Worm (Caenorhabditis elegans) whole organism, young adult: ENCODE data around the gene F43G6.4.

ENCODE experiments used
- D2030.7 ChIP-seq: fragments of 200-800 bp; sonication (Bioruptor generic); IDR thresholded peaks from 2 replicates; pipeline ENCODE4 v1.3.6; 2022; ENCODE audit warnings: missing genetic modification reagents, missing genetic modification characterization, missing compliant biosample characterization
- F22D6.2 ChIP-seq: sonication (generic microtip); optimal IDR thresholded peaks from 2 replicates; lab custom pipeline; 2016; ENCODE audit warnings: mild to moderate bottlenecking, missing genetic modification characterization, missing compliant biosample characterization
- F37B4.10 ChIP-seq: fragments of 200-800 bp; sonication (Bioruptor generic); IDR thresholded peaks from 2 replicates; pipeline ENCODE4 v1.3.6; 2022; ENCODE audit warnings: missing genetic modification characterization, missing compliant biosample characterization
- F49E8.2 ChIP-seq: sonication (generic microtip); optimal IDR thresholded peaks from 3 replicates; lab custom pipeline; 2017; ENCODE audit warnings: missing genetic modification characterization, mild to moderate bottlenecking, missing compliant biosample characterization, antibody characterized with exemption, moderate library complexity; ENCODE audit not compliant: insufficient read depth
- F52B5.7 ChIP-seq: sonication (generic microtip); optimal IDR thresholded peaks from 2 replicates; lab custom pipeline; 2016; ENCODE audit warnings: mild to moderate bottlenecking, missing genetic modification characterization, missing compliant biosample characterization
- T07F8.4 ChIP-seq: sonication (generic microtip); optimal IDR thresholded peaks from 2 replicates; lab custom pipeline; 2016; ENCODE audit warnings: mild to moderate bottlenecking, missing genetic modification characterization, moderate library complexity, missing compliant biosample characterization
- T26A5.8 ChIP-seq: sonication (generic microtip); optimal IDR thresholded peaks from 2 replicates; lab custom pipeline; 2016; ENCODE audit warnings: missing genetic modification characterization, missing compliant biosample characterization
- Y67H2A.10 ChIP-seq: fragments of 200-800 bp; sonication (Bioruptor generic); conservative IDR thresholded peaks from 2 replicates; pipeline ENCODE4 v1.3.6; 2022; ENCODE audit warnings: missing genetic modification reagents, missing genetic modification characterization, missing compliant biosample characterization
- ZK185.1 ChIP-seq: sonication (generic microtip); optimal IDR thresholded peaks from 2 replicates; lab custom pipeline; 2016; ENCODE audit warnings: mild to moderate bottlenecking, missing genetic modification characterization, missing compliant biosample characterization; ENCODE audit not compliant: poor library complexity, severe bottlenecking
- aptf-3 ChIP-seq: fragments of 200-800 bp; sonication (Bioruptor generic); IDR thresholded peaks from 2 replicates; pipeline ENCODE4 v1.3.6; 2022; ENCODE audit warnings: missing genetic modification characterization, missing compliant biosample characterization
- atf-7 ChIP-seq: sonication (generic microtip); optimal IDR thresholded peaks from 2 replicates; lab custom pipeline; 2017; ENCODE audit warnings: mild to moderate bottlenecking, missing genetic modification characterization, missing compliant biosample characterization
- attf-5 ChIP-seq: fragments of 200-800 bp; sonication (Bioruptor generic); optimal IDR thresholded peaks from 2 replicates; lab custom pipeline; 2018; ENCODE audit warnings: mild to moderate bottlenecking, missing genetic modification characterization, missing compliant biosample characterization
- attf-6 ChIP-seq: fragments of 200-800 bp; sonication (Bioruptor generic); IDR thresholded peaks from 2 replicates; pipeline ENCODE4 v1.3.6; 2022; ENCODE audit warnings: missing genetic modification reagents, missing genetic modification characterization, missing compliant biosample characterization
- bed-2 ChIP-seq: fragments of 200-800 bp; sonication (Bioruptor generic); IDR thresholded peaks from 2 replicates; pipeline ENCODE4 v1.3.6; 2022; ENCODE audit warnings: missing genetic modification reagents, missing genetic modification characterization, missing compliant biosample characterization
- ccch-3 ChIP-seq: fragments of 200-800 bp; sonication (Bioruptor generic); optimal IDR thresholded peaks from 2 replicates; lab custom pipeline; 2018; ENCODE audit warnings: mild to moderate bottlenecking, missing genetic modification characterization, missing compliant biosample characterization
- ceh-91 ChIP-seq: fragments of 200-800 bp; sonication (Bioruptor generic); IDR thresholded peaks from 2 replicates; pipeline ENCODE4 v1.3.6; 2022; ENCODE audit warnings: missing genetic modification reagents, missing genetic modification characterization, missing compliant biosample characterization
- die-1 ChIP-seq: sonication (generic microtip); optimal IDR thresholded peaks from 2 replicates; lab custom pipeline; 2016; ENCODE audit warnings: missing genotype, mild to moderate bottlenecking, missing genetic modification characterization, missing compliant biosample characterization
- dox-1 ChIP-seq: fragments of 200-800 bp; sonication (Bioruptor generic); IDR thresholded peaks from 2 replicates; pipeline ENCODE4 v1.3.6; 2022; ENCODE audit warnings: missing genetic modification reagents, missing genetic modification characterization, missing compliant biosample characterization
- dpl-1 ChIP-seq: fragments of 150-350 bp; optimal IDR thresholded peaks from 2 replicates; lab custom pipeline; 2014; ENCODE audit warnings: missing biosample characterization, missing genetic modification reagents, missing genetic modification characterization
- efl-1 ChIP-seq: fragments of 150-350 bp; optimal IDR thresholded peaks from 2 replicates; lab custom pipeline; 2014; ENCODE audit warnings: missing biosample characterization, missing genetic modification reagents, missing genetic modification characterization
- gei-17 ChIP-seq: fragments of 200-800 bp; sonication (Bioruptor generic); optimal IDR thresholded peaks from 2 replicates; lab custom pipeline; 2018; ENCODE audit warnings: mild to moderate bottlenecking, missing genetic modification characterization, missing compliant biosample characterization
- him-1 ChIP-seq: sonication (generic microtip); optimal IDR thresholded peaks from 2 replicates; lab custom pipeline; 2016; ENCODE audit warnings: missing genotype, missing genetic modification reagents, missing genetic modification characterization, missing compliant biosample characterization
- hlh-12 ChIP-seq: sonication (generic microtip); optimal IDR thresholded peaks from 2 replicates; lab custom pipeline; 2016; ENCODE audit warnings: missing genetic modification characterization, missing compliant biosample characterization
- hlh-26 ChIP-seq: fragments of 200-800 bp; sonication (Bioruptor generic); conservative IDR thresholded peaks from 2 replicates; pipeline ENCODE4 v1.3.6; 2022; ENCODE audit warnings: missing genetic modification reagents, missing genetic modification characterization, missing compliant biosample characterization
- hmg-1.2 ChIP-seq: fragments of 200-800 bp; sonication (Bioruptor generic); IDR thresholded peaks from 2 replicates; pipeline ENCODE4 v1.3.6; 2022; ENCODE audit warnings: missing genetic modification reagents, missing genetic modification characterization, missing compliant biosample characterization
- hsf-1 ChIP-seq: fragments of 200-800 bp; sonication (Bioruptor generic); IDR thresholded peaks from 2 replicates; pipeline ENCODE4 v1.3.6; 2022; ENCODE audit warnings: missing genetic modification reagents, missing genetic modification characterization, missing compliant biosample characterization
- lag-1 ChIP-seq: fragments of 200-800 bp; sonication (Bioruptor generic); IDR thresholded peaks from 2 replicates; pipeline ENCODE4 v1.3.6; 2022; ENCODE audit warnings: missing genetic modification reagents, missing genetic modification characterization, missing compliant biosample characterization
- let-607 ChIP-seq, 2 experiments: fragments of 200-800 bp in 1 of 2; sonication (Bioruptor generic) in 1 of 2; sonication (generic microtip) in 1 of 2; optimal IDR thresholded peaks; 2 replicates each; lab custom pipeline; 2016 to 2018; ENCODE audit warnings: mild to moderate bottlenecking in 2 of 2, missing compliant biosample characterization in 2 of 2, missing genetic modification characterization in 2 of 2, moderate library complexity in 2 of 2, missing genotype in 1 of 2
- lin-40 ChIP-seq: sonication (generic microtip); optimal IDR thresholded peaks from 2 replicates; lab custom pipeline; 2016; ENCODE audit warnings: missing genetic modification characterization, mild to moderate bottlenecking, missing compliant biosample characterization, missing genotype, missing genetic modification reagents
- lin-54 ChIP-seq: fragments of 200-800 bp; sonication (Bioruptor generic); optimal IDR thresholded peaks from 2 replicates; lab custom pipeline; 2018; ENCODE audit warnings: mild to moderate bottlenecking, missing genetic modification characterization, missing compliant biosample characterization
- lsy-27 ChIP-seq: sonication (generic microtip); optimal IDR thresholded peaks from 2 replicates; lab custom pipeline; 2017; ENCODE audit warnings: missing genetic modification characterization, mild to moderate bottlenecking, missing compliant biosample characterization, antibody characterized with exemption, missing genotype, borderline replicate concordance; ENCODE audit not compliant: insufficient read depth
- madf-8 ChIP-seq: fragments of 200-800 bp; sonication (Bioruptor generic); conservative IDR thresholded peaks from 2 replicates; pipeline ENCODE4 v1.3.6; 2022; ENCODE audit warnings: missing genetic modification reagents, missing genetic modification characterization, missing compliant biosample characterization
- mcd-1 ChIP-seq: fragments of 200-800 bp; sonication (Bioruptor generic); IDR thresholded peaks from 2 replicates; pipeline ENCODE4 v1.3.6; 2022; ENCODE audit warnings: missing genetic modification reagents, missing genetic modification characterization, missing compliant biosample characterization
- mel-28 ChIP-seq: sonication (generic microtip); optimal IDR thresholded peaks from 2 replicates; lab custom pipeline; 2016; ENCODE audit warnings: borderline replicate concordance, mild to moderate bottlenecking, missing genetic modification characterization, missing compliant biosample characterization
- mxl-1 ChIP-seq: sonication (generic microtip); optimal IDR thresholded peaks from 2 replicates; lab custom pipeline; 2016; ENCODE audit warnings: missing genetic modification characterization, missing compliant biosample characterization
- nfyb-1 ChIP-seq: fragments of 200-800 bp; sonication (Bioruptor generic); IDR thresholded peaks from 2 replicates; pipeline ENCODE4 v1.3.6; 2022; ENCODE audit warnings: missing genetic modification reagents, missing genetic modification characterization, missing compliant biosample characterization
- nhr-120 ChIP-seq: fragments of 200-800 bp; sonication (Bioruptor generic); IDR thresholded peaks from 2 replicates; pipeline ENCODE4 v1.3.6; 2022; ENCODE audit warnings: missing genetic modification characterization, missing compliant biosample characterization
- nhr-179 ChIP-seq: sonication (generic microtip); optimal IDR thresholded peaks from 2 replicates; lab custom pipeline; 2016; ENCODE audit warnings: mild to moderate bottlenecking, missing genetic modification characterization, missing compliant biosample characterization
- nhr-80 ChIP-seq: sonication (generic microtip); optimal IDR thresholded peaks from 2 replicates; lab custom pipeline; 2016; ENCODE audit warnings: missing genetic modification characterization, missing compliant biosample characterization
- rec-8 ChIP-seq, 2 experiments: sonication (generic microtip); optimal IDR thresholded peaks; 2 replicates each; lab custom pipeline; 2016; ENCODE audit warnings: mild to moderate bottlenecking in 2 of 2, missing genetic modification characterization in 2 of 2, missing genetic modification reagents in 2 of 2, missing genotype in 2 of 2, missing biosample characterization in 1 of 2, missing compliant biosample characterization in 1 of 2, moderate library complexity in 1 of 2
- sdz-38 ChIP-seq: sonication (generic microtip); optimal IDR thresholded peaks from 2 replicates; lab custom pipeline; 2016; ENCODE audit warnings: missing genotype, missing genetic modification characterization, missing compliant biosample characterization
- snpc-1.3 ChIP-seq: sonication (generic microtip); optimal IDR thresholded peaks from 2 replicates; lab custom pipeline; 2017; ENCODE audit warnings: missing genetic modification characterization, mild to moderate bottlenecking, missing compliant biosample characterization, antibody characterized with exemption, moderate library complexity, missing genotype, missing genetic modification reagents; ENCODE audit not compliant: insufficient read depth
- xnd-1 ChIP-seq: sonication (generic microtip); optimal IDR thresholded peaks from 2 replicates; lab custom pipeline; 2016; ENCODE audit warnings: missing genotype, missing genetic modification reagents, missing genetic modification characterization, missing compliant biosample characterization
- ztf-25 ChIP-seq: fragments of 200-800 bp; sonication (Bioruptor generic); IDR thresholded peaks from 2 replicates; pipeline ENCODE4 v1.3.6; 2022; ENCODE audit warnings: missing genetic modification reagents, missing genetic modification characterization, missing compliant biosample characterization
- ztf-28 ChIP-seq: fragments of 200-800 bp; sonication (Bioruptor generic); IDR thresholded peaks from 2 replicates; pipeline ENCODE4 v1.3.6; 2022; ENCODE audit warnings: missing genetic modification reagents, missing genetic modification characterization, missing compliant biosample characterization
- ztf-3 ChIP-seq: fragments of 200-800 bp; sonication (Bioruptor generic); optimal IDR thresholded peaks from 2 replicates; lab custom pipeline; 2018; ENCODE audit warnings: mild to moderate bottlenecking, missing genetic modification characterization, missing compliant biosample characterization

The F43G6.4 gene

DNA sequence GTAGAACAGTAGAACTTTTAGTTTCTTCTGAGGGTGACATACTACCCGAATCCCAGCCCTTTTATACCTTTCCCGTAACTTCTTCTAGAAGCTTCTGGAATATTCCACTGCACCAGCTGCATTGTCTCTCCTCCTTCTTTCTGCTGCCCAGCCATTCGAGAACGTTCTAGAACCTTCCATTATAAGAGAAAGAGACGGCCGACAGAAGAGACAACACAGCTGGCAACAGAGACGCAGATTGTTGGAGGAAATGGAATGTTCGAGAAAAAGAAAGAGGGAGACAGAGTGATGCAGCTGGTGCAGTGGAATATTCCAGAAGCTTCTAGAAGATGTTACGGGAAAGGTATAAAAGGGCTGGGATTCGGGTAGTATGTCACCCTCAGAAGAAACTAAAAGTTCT lies 31.3 kb upstream of the F43G6.4 start, which contains the start of the genes F44E5.4 and F44E5.5 (continued):
- TF ChIP-seq ztf-25 (peak; percentile 75; the same call in 1 of the 2 replicates), mel-28 (tag; lab: Kevin White, UChicago) (peak; percentile 85), D2030.7 (peak; percentile 69), attf-6 (GFP tag; lab: Robert Waterston, UW) (peak; percentile 86), lag-1 (GFP tag; lab: Robert Waterston, UW) (0 out of 2 replicates have a peak, but pooled peaks have one; percentile 89)

DNA sequence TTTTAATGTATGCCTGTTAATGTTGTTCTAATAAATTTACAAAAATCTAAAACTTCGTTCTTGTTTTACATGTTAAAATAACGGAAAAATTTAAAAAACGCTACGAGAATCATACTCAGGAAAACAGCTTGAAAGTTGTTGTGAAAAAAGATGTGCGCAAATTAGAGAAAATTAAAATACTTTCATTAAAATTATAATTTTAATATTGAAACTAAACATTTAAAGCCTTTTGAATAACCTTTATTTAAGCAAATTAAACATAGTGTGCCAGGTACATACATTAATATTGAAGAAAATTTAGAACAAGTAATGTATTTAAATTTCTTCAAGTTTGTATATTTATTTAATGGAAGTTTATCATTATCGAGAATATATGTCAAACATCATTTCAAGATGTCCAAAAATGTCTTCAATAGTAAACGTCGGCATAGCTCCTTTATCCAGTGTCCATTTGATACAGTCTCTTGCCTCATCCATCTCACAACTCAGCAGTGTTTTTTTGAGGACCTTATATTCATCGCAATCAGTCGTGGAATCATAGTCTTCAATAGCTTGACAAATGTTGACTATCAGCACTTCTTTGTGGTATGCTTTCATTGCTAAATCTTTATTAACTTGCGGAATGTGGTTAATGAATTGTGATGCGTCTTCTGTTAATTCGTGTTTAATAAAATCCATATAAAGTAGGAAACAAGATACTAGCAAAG lies 28.6 kb upstream of the F43G6.4 start:
- no peak for TF ChIP-seq efl-1
- no peak for TF ChIP-seq madf-8 (GFP tag; lab: Robert Waterston, UW)
- TF ChIP-seq him-1: no peak
- no peak for TF ChIP-seq Y67H2A.10
- no peak for TF ChIP-seq aptf-3 (GFP tag; lab: Robert Waterston, UW)
- TF ChIP-seq dox-1: no peak; the same call in 1 of the 2 replicates
- TF ChIP-seq ztf-3 (GFP tag; lab: Kevin White, UChicago): no peak
- TF ChIP-seq lin-54 (GFP tag; lab: Kevin White, UChicago): peak; percentile 36
- TF ChIP-seq nhr-120 (GFP tag; lab: Robert Waterston, UW): no peak
- TF ChIP-seq atf-7 (tag; lab: Kevin White, UChicago): no peak
- no peak for TF ChIP-seq ztf-28 (GFP tag; lab: Robert Waterston, UW)
- TF ChIP-seq nhr-179 (tag; lab: Kevin White, UChicago): no peak
- TF ChIP-seq ceh-91 (GFP tag; lab: Robert Waterston, UW): no peak
- peak; percentile 77; the same call in 1 of the 2 replicates for TF ChIP-seq nfyb-1 (GFP tag; lab: Robert Waterston, UW)
- TF ChIP-seq ZK185.1 (tag; lab: Kevin White, UChicago): no peak
- TF ChIP-seq hmg-1.2 (GFP tag; lab: Robert Waterston, UW): no peak
- no peak for TF ChIP-seq xnd-1
- no peak for TF ChIP-seq hlh-12 (tag; lab: Kevin White, UChicago)
- TF ChIP-seq bed-2 (GFP tag; lab: Robert Waterston, UW): no peak
- TF ChIP-seq hlh-26 (GFP tag; lab: Robert Waterston, UW): no peak
- no peak for TF ChIP-seq let-607 (tag; optimal IDR thresholded peaks at IDR 0.05; lab: Kevin White, UChicago)
- TF ChIP-seq lsy-27 (tag; lab: Kevin White, UChicago): no peak
- TF ChIP-seq mel-28 (tag; lab: Kevin White, UChicago): no peak
- peak; percentile 1 for TF ChIP-seq T07F8.4 (tag; lab: Kevin White, UChicago)
- no peak for TF ChIP-seq gei-17 (GFP tag; lab: Kevin White, UChicago)
- peak; percentile 7; the same call in 1 of the 2 replicates for TF ChIP-seq hsf-1 (GFP tag; lab: Robert Waterston, UW)
- TF ChIP-seq sdz-38 (tag; lab: Kevin White, UChicago): no peak
- TF ChIP-seq die-1 (tag; lab: Kevin White, UChicago): no peak
- no peak for TF ChIP-seq F52B5.7 (tag; lab: Kevin White, UChicago)
- no peak for TF ChIP-seq lin-40 (tag; lab: Kevin White, UChicago)
- TF ChIP-seq F49E8.2 (tag; lab: Kevin White, UChicago): no peak
- no peak for TF ChIP-seq snpc-1.3 (tag; lab: Kevin White, UChicago)
- no peak for TF ChIP-seq dpl-1
- no peak for TF ChIP-seq mcd-1
- TF ChIP-seq F22D6.2: no peak
- TF ChIP-seq ccch-3 (GFP tag; lab: Kevin White, UChicago): no peak
- TF ChIP-seq attf-5: peak; percentile 62
- TF ChIP-seq rec-8 (tag; optimal IDR thresholded peaks at IDR 0.05; lab: Kevin White, UChicago): no peak
- peak; percentile 20 for TF ChIP-seq nhr-80 (tag; lab: Kevin White, UChicago)
- no peak for TF ChIP-seq F37B4.10
- TF ChIP-seq T26A5.8: no peak
- TF ChIP-seq mxl-1 (tag; lab: Kevin White, UChicago): no peak
